Worm (Caenorhabditis elegans) whole organism, L1 larva: ENCODE measurements around the gene lin-15B.
A peak's percentile ranks its signal among the peaks of the same experiment; 100 is the strongest.

Experiments used
- aha-1 ChIP-seq: fragments of 150-350 bp; optimal IDR thresholded peaks from 2 replicates; lab custom pipeline; 2014; ENCODE audit warnings: missing biosample characterization, missing genetic modification characterization
- alr-1 ChIP-seq: fragments of 200-800 bp; sonication (Bioruptor generic); optimal IDR thresholded peaks from 2 replicates; lab custom pipeline; 2018; ENCODE audit warnings: borderline replicate concordance, mild to moderate bottlenecking, missing genetic modification characterization, missing compliant biosample characterization
- ama-1 ChIP-seq: fragments of 150-350 bp; optimal IDR thresholded peaks from 2 replicates; lab custom pipeline; 2014
- blmp-1 ChIP-seq: fragments of 150-350 bp; optimal IDR thresholded peaks from 2 replicates; lab custom pipeline; 2014; ENCODE audit warnings: missing biosample characterization, missing genetic modification characterization
- ceh-88 ChIP-seq: fragments of 200-800 bp; sonication (Bioruptor generic); IDR thresholded peaks from 2 replicates; pipeline ENCODE4 v1.3.6; 2022; ENCODE audit warnings: missing genetic modification characterization, missing compliant biosample characterization
- ces-1 ChIP-seq: fragments of 150-350 bp; optimal IDR thresholded peaks from 2 replicates; lab custom pipeline; 2014; ENCODE audit warnings: missing biosample characterization, missing genetic modification reagents, missing genetic modification characterization
- dsc-1 ChIP-seq: sonication (generic microtip); optimal IDR thresholded peaks from 2 replicates; lab custom pipeline; 2016; ENCODE audit warnings: mild to moderate bottlenecking, missing genetic modification characterization, missing compliant biosample characterization
- efl-1 ChIP-seq, 4 experiments: fragments of 150-350 bp; optimal IDR thresholded peaks in 3 of 4; peaks in 1 of 4; 1 replicate in 1 of 4; 2 replicates in 3 of 4; lab custom pipeline; 2014; ENCODE audit warnings: missing biosample characterization in 2 of 4, missing genetic modification characterization in 2 of 4, missing genetic modification reagents in 2 of 4
- elt-2 ChIP-seq: sonication (generic microtip); optimal IDR thresholded peaks from 2 replicates; lab custom pipeline; 2016; ENCODE audit warnings: missing genetic modification characterization, mild to moderate bottlenecking, inconsistent platforms, missing compliant biosample characterization, missing genetic modification reagents
- elt-3 ChIP-seq, 6 experiments: fragments of 150-350 bp in 1 of 6; sonication (generic microtip); optimal IDR thresholded peaks; 2 replicates each; lab custom pipeline; 2017 to 2018; ENCODE audit warnings: missing biosample characterization in 6 of 6, missing genetic modification characterization in 6 of 6, inconsistent platforms in 1 of 6
- fkh-8 ChIP-seq: sonication (generic microtip); optimal IDR thresholded peaks from 2 replicates; lab custom pipeline; 2016; ENCODE audit warnings: mild to moderate bottlenecking, missing genetic modification characterization, missing compliant biosample characterization
- grh-1 ChIP-seq: fragments of 200-800 bp; sonication (Bioruptor generic); IDR thresholded peaks from 2 replicates; pipeline ENCODE4 v1.3.6; 2022; ENCODE audit warnings: missing genetic modification reagents, missing genetic modification characterization, missing compliant biosample characterization
- hlh-17 ChIP-seq: fragments of 200-800 bp; sonication (Bioruptor generic); optimal IDR thresholded peaks from 2 replicates; lab custom pipeline; 2018; ENCODE audit warnings: missing genetic modification characterization, mild to moderate bottlenecking, missing compliant biosample characterization, moderate library complexity, borderline replicate concordance
- hlh-4 ChIP-seq: sonication (generic microtip); optimal IDR thresholded peaks from 2 replicates; lab custom pipeline; 2016; ENCODE audit warnings: mild to moderate bottlenecking, missing genetic modification characterization, missing compliant biosample characterization
- jun-1 ChIP-seq: fragments of 150-350 bp; optimal IDR thresholded peaks from 2 replicates; lab custom pipeline; 2014; ENCODE audit warnings: missing biosample characterization, missing genetic modification reagents, missing genetic modification characterization
- lin-13 ChIP-seq: fragments of 150-350 bp; optimal IDR thresholded peaks from 2 replicates; lab custom pipeline; 2014; ENCODE audit warnings: missing biosample characterization, missing genetic modification reagents, missing genetic modification characterization
- lin-14 ChIP-seq: fragments of 200-800 bp; sonication (Bioruptor generic); optimal IDR thresholded peaks from 2 replicates; lab custom pipeline; 2018; ENCODE audit warnings: mild to moderate bottlenecking, missing genetic modification characterization, moderate library complexity, missing compliant biosample characterization
- lin-15B ChIP-seq: fragments of 150-350 bp; sonication (generic microtip); optimal IDR thresholded peaks from 3 replicates; lab custom pipeline; 2014; ENCODE audit warnings: missing biosample characterization, missing genetic modification characterization
- lin-35 ChIP-seq, 2 experiments: fragments of 150-350 bp; optimal IDR thresholded peaks; 2 replicates each; lab custom pipeline; 2014; ENCODE audit warnings: missing biosample characterization in 2 of 2, missing genetic modification characterization in 2 of 2, missing genetic modification reagents in 2 of 2
- lir-3 ChIP-seq: sonication (generic microtip); optimal IDR thresholded peaks from 2 replicates; lab custom pipeline; 2016; ENCODE audit warnings: mild to moderate bottlenecking, missing genetic modification characterization, moderate library complexity, missing compliant biosample characterization; ENCODE audit not compliant: poor library complexity
- lsy-2 ChIP-seq, 2 experiments: fragments of 150-350 bp; optimal IDR thresholded peaks; 2 replicates each; lab custom pipeline; 2014; ENCODE audit warnings: missing biosample characterization in 2 of 2, missing genetic modification characterization in 2 of 2
- mdl-1 ChIP-seq, 2 experiments: fragments of 150-350 bp; optimal IDR thresholded peaks; 2 replicates each; lab custom pipeline; 2014 to 2017; ENCODE audit warnings: missing biosample characterization in 2 of 2, missing genetic modification characterization in 2 of 2, inconsistent platforms in 1 of 2
- mef-2 ChIP-seq: fragments of 150-350 bp; optimal IDR thresholded peaks from 2 replicates; lab custom pipeline; 2014; ENCODE audit warnings: missing biosample characterization, missing genetic modification characterization
- mep-1 ChIP-seq: fragments of 150-350 bp; optimal IDR thresholded peaks from 2 replicates; lab custom pipeline; 2014; ENCODE audit warnings: missing biosample characterization, missing genetic modification characterization
- nhr-11 ChIP-seq: fragments of 150-350 bp; optimal IDR thresholded peaks from 2 replicates; lab custom pipeline; 2014; ENCODE audit warnings: missing biosample characterization, missing genetic modification characterization
- nhr-12 ChIP-seq: sonication (generic microtip); optimal IDR thresholded peaks from 2 replicates; lab custom pipeline; 2017; ENCODE audit warnings: missing biosample characterization, missing genetic modification characterization
- nhr-19 ChIP-seq: fragments of 200-800 bp; sonication (Bioruptor generic); conservative IDR thresholded peaks from 2 replicates; pipeline ENCODE4 v1.3.6; 2022; ENCODE audit warnings: missing genetic modification characterization, missing compliant biosample characterization
- nhr-20 ChIP-seq: sonication (generic microtip); optimal IDR thresholded peaks from 2 replicates; lab custom pipeline; 2016; ENCODE audit warnings: mild to moderate bottlenecking, missing genetic modification characterization, missing compliant biosample characterization
- nhr-47 ChIP-seq: sonication (generic microtip); optimal IDR thresholded peaks from 2 replicates; lab custom pipeline; 2016; ENCODE audit warnings: mild to moderate bottlenecking, missing genetic modification characterization, moderate library complexity, missing compliant biosample characterization
- nhr-71 ChIP-seq: sonication (generic microtip); optimal IDR thresholded peaks from 2 replicates; lab custom pipeline; 2016; ENCODE audit warnings: mild to moderate bottlenecking, missing genetic modification characterization, moderate library complexity, missing compliant biosample characterization
- nhr-76 ChIP-seq: sonication (generic microtip); optimal IDR thresholded peaks from 2 replicates; lab custom pipeline; 2017; ENCODE audit warnings: missing biosample characterization, missing genetic modification characterization
- nhr-77 ChIP-seq: fragments of 150-350 bp; optimal IDR thresholded peaks from 2 replicates; lab custom pipeline; 2014; ENCODE audit warnings: missing biosample characterization, missing genetic modification characterization
- nhr-85 ChIP-seq: sonication (generic microtip); peaks from one replicate; lab custom pipeline; 2016; ENCODE audit warnings: missing genetic modification characterization, inconsistent platforms, missing compliant biosample characterization
- nhr-90 ChIP-seq: sonication (generic microtip); optimal IDR thresholded peaks from 2 replicates; lab custom pipeline; 2016; ENCODE audit warnings: mild to moderate bottlenecking, missing genetic modification characterization, missing compliant biosample characterization; ENCODE audit not compliant: poor library complexity
- pag-3 ChIP-seq: sonication (generic microtip); optimal IDR thresholded peaks from 2 replicates; lab custom pipeline; 2017; ENCODE audit warnings: missing genetic modification characterization, mild to moderate bottlenecking, missing compliant biosample characterization, antibody characterized with exemption, borderline replicate concordance; ENCODE audit not compliant: insufficient read depth
- pqm-1 ChIP-seq: sonication (generic microtip); optimal IDR thresholded peaks from 3 replicates; lab custom pipeline; 2017; ENCODE audit warnings: missing biosample characterization, missing genetic modification characterization
- snu-23 ChIP-seq: sonication (generic microtip); optimal IDR thresholded peaks from 2 replicates; lab custom pipeline; 2016; ENCODE audit warnings: missing genetic modification characterization, missing compliant biosample characterization
- sox-4 ChIP-seq: sonication (generic microtip); optimal IDR thresholded peaks from 2 replicates; lab custom pipeline; 2016; ENCODE audit warnings: missing genetic modification characterization, missing compliant biosample characterization
- swsn-7 ChIP-seq: sonication (generic microtip); optimal IDR thresholded peaks from 2 replicates; lab custom pipeline; 2016; ENCODE audit warnings: missing genetic modification characterization, missing compliant biosample characterization
- tbx-2 ChIP-seq: sonication (generic microtip); optimal IDR thresholded peaks from 2 replicates; lab custom pipeline; 2016; ENCODE audit warnings: missing genetic modification characterization, missing compliant biosample characterization
- unc-130 ChIP-seq: fragments of 150-350 bp; optimal IDR thresholded peaks from 2 replicates; lab custom pipeline; 2017; ENCODE audit warnings: missing biosample characterization, missing genetic modification characterization, inconsistent platforms
- unc-86 ChIP-seq: sonication (generic microtip); optimal IDR thresholded peaks from 2 replicates; lab custom pipeline; 2016; ENCODE audit warnings: missing genetic modification characterization, missing compliant biosample characterization
- unc-98 ChIP-seq: fragments of 200-800 bp; sonication (Bioruptor generic); IDR thresholded peaks from 2 replicates; pipeline ENCODE4 v1.3.6; 2022; ENCODE audit warnings: missing genetic modification characterization, missing compliant biosample characterization
- vab-15 ChIP-seq: sonication (generic microtip); optimal IDR thresholded peaks from 2 replicates; lab custom pipeline; 2017; ENCODE audit warnings: missing genotype, mild to moderate bottlenecking, missing genetic modification characterization, missing compliant biosample characterization
- xbp-1 ChIP-seq: sonication (generic microtip); optimal IDR thresholded peaks from 2 replicates; lab custom pipeline; 2016; ENCODE audit warnings: missing genetic modification characterization, missing compliant biosample characterization
- ztf-11 ChIP-seq, 2 experiments: sonication (generic microtip); optimal IDR thresholded peaks; 2 replicates each; lab custom pipeline; 2016 to 2017; ENCODE audit warnings: missing genetic modification characterization in 2 of 2, missing biosample characterization in 1 of 2, missing compliant biosample characterization in 1 of 2

lin-15B gene

DNA sequence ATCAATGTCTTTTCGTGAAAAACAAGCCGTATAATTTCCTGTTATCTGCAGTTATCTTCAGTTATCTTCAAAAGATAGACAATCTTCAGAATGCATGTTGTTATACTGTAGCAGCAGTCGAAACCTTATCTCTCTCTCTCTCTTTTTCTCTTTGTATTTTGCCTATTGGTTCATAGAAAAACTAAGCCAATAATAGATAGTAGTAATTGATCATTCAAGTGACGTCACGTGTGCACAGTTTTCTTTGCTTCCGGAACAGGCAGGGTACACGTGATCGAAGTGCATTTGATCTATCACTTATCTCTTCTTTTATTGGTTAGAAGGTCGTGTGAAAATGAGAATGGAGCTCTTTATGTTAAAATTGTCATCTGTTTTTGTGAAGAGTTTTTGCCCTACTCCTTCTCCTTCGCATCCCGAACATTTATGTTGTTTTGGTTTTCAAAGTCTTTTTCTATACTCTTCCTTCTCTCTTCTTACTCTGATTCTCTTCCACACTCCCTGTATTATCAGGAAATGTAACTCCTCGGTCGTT lies 21.3 kb upstream of the lin-15B start:
- TF ChIP-seq elt-2 (tag; lab: Kevin White, UChicago) (peak; percentile 87), nhr-12 (no peak), snu-23 (GFP tag; lab: Kevin White, UChicago) (peak; percentile 61), nhr-85 (peak; percentile 94), lsy-2 (tag; optimal IDR thresholded peaks at IDR 0.05; lab: Kevin White, UChicago) (peak in 1 of 2 experiments; percentile 8), mdl-1 (tag; optimal IDR thresholded peaks at IDR 0.05; lab: Kevin White, UChicago) (peak in 1 of 2 experiments; percentile 26), jun-1 (tag; lab: Kevin White, UChicago) (no peak), nhr-19 (GFP tag; lab: Robert Waterston, UW) (peak; percentile 30; the same call in 1 of the 2 replicates), mep-1 (tag; lab: Kevin White, UChicago) (no peak), elt-3 (tag; optimal IDR thresholded peaks at IDR 0.05; lab: Kevin White, UChicago) (peak in 5 of 6 experiments; percentile 78 to 93 (median 91)), lin-14 (GFP tag; lab: Kevin White, UChicago) (peak; percentile 46), lin-35 (GFP tag; optimal IDR thresholded peaks at IDR 0.05; lab: Kevin White, UChicago) (peak in 1 of 2 experiments; percentile 33), nhr-11 (tag; lab: Kevin White, UChicago) (no peak), hlh-17 (no peak), lin-13 (peak; percentile 11), tbx-2 (tag; lab: Kevin White, UChicago) (peak; percentile 13), nhr-47 (peak; percentile 19), ces-1 (GFP tag; lab: Kevin White, UChicago) (no peak), alr-1 (no peak), mef-2 (tag; lab: Kevin White, UChicago) (no peak), nhr-71 (tag; lab: Kevin White, UChicago) (peak; percentile 78), unc-130 (tag; lab: Kevin White, UChicago) (no peak), blmp-1 (tag; lab: Kevin White, UChicago) (peak; percentile 10), efl-1 (optimal IDR thresholded peaks at IDR 0.05; lab: Kevin White, UChicago) (no peak), efl-1 (GFP tag; optimal IDR thresholded peaks at IDR 0.05 in 1 of 2; lab: Kevin White, UChicago) (peak in 1 of 2 experiments; percentile 33), sox-4 (no peak), nhr-77 (no peak), ceh-88 (GFP tag; lab: Robert Waterston, UW) (no peak), fkh-8 (tag; lab: Kevin White, UChicago) (no peak), unc-86 (tag; lab: Kevin White, UChicago) (no peak), nhr-20 (tag; lab: Kevin White, UChicago) (peak; percentile 80), nhr-90 (tag; lab: Kevin White, UChicago) (peak; percentile 65), grh-1 (GFP tag; lab: Robert Waterston, UW) (0 out of 2 replicates have a peak, but pooled peaks have one; percentile 44), lin-15B (tag; lab: Kevin White, UChicago) (no peak)
- TF ChIP-seq, all 84 proteins: peak for 18

DNA sequence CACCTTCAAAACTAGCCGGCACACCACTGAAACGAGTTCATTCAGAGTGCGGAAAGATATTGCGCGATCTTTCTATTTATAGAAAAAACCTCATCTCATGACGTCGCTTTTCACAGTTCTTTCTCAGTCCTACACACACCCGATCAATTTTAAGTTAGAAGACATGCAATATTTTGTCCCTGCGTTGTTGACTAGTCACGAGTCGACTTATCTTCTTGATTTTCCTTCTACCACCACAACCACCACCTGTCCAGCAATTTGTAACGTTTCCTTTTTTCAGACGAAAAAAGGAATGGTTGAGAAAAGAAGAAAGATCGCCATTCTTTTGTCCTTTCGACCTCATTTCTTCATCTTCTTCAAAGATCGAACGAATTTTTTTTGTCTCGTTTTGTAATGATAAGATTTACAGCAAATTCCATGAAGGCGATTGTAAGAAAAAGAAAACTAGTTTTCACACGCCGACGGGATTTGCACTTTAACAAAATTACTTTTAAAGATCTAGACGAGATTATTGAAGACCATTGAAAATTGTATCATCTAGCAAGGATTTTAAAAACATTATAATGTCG lies 19.7 kb upstream of the lin-15B start:
- TF ChIP-seq pag-3 (tag; lab: Kevin White, UChicago) (no peak), mdl-1 (tag; optimal IDR thresholded peaks at IDR 0.05; lab: Kevin White, UChicago) (peak in 1 of 2 experiments; percentile 62), xbp-1 (tag; lab: Kevin White, UChicago) (peak; percentile 6), nhr-76 (tag; lab: Kevin White, UChicago) (no peak), nhr-11 (tag; lab: Kevin White, UChicago) (no peak), unc-130 (tag; lab: Kevin White, UChicago) (peak; percentile 49), lsy-2 (tag; optimal IDR thresholded peaks at IDR 0.05; lab: Kevin White, UChicago) (peak; percentile 8 to 38), nhr-85 (peak; percentile 97), vab-15 (tag; lab: Kevin White, UChicago) (peak; percentile 87), aha-1 (tag; lab: Kevin White, UChicago) (no peak), mep-1 (tag; lab: Kevin White, UChicago) (peak; percentile 17), tbx-2 (tag; lab: Kevin White, UChicago) (peak; percentile 50), ztf-11 (tag; optimal IDR thresholded peaks at IDR 0.05; lab: Kevin White, UChicago) (no peak), nhr-90 (tag; lab: Kevin White, UChicago) (peak; percentile 44), lir-3 (tag; lab: Kevin White, UChicago) (no peak), snu-23 (GFP tag; lab: Kevin White, UChicago) (peak; percentile 57), nhr-20 (tag; lab: Kevin White, UChicago) (peak; percentile 77), unc-86 (tag; lab: Kevin White, UChicago) (no peak), jun-1 (tag; lab: Kevin White, UChicago) (no peak), hlh-4 (no peak), swsn-7 (tag; lab: Kevin White, UChicago) (no peak), dsc-1 (tag; lab: Kevin White, UChicago) (no peak), nhr-47 (peak; percentile 20), nhr-19 (GFP tag; lab: Robert Waterston, UW) (peak; percentile 43), ama-1 (lab: Kevin White, UChicago) (no peak), unc-98 (GFP tag; lab: Robert Waterston, UW) (no peak), elt-3 (tag; optimal IDR thresholded peaks at IDR 0.05; lab: Kevin White, UChicago) (peak in 2 of 6 experiments; percentile 58 to 71), nhr-71 (tag; lab: Kevin White, UChicago) (peak; percentile 75), sox-4 (no peak), pqm-1 (tag; lab: Kevin White, UChicago) (no peak), mef-2 (tag; lab: Kevin White, UChicago) (peak; percentile 45), blmp-1 (tag; lab: Kevin White, UChicago) (peak; percentile 50)
